Worm (Caenorhabditis elegans) whole organism, early embryonic: ENCODE data around the gene F54B8.1.

Experiments used
- F13C5.2 ChIP-seq: sonication (generic microtip); optimal IDR thresholded peaks from 2 replicates; lab custom pipeline; 2017; ENCODE audit warnings: mild to moderate bottlenecking, missing genetic modification characterization, inconsistent platforms, missing compliant biosample characterization
- aly-1 ChIP-seq: sonication (generic microtip); optimal IDR thresholded peaks from 2 replicates; lab custom pipeline; 2016; ENCODE audit warnings: missing genetic modification characterization, missing compliant biosample characterization
- ama-1 ChIP-seq: fragments of 150-350 bp; optimal IDR thresholded peaks from 2 replicates; lab custom pipeline; 2014
- ceh-36 ChIP-seq: sonication (generic microtip); optimal IDR thresholded peaks from 2 replicates; lab custom pipeline; 2016; ENCODE audit warnings: missing genetic modification characterization, inconsistent platforms, missing compliant biosample characterization
- ets-7 ChIP-seq: sonication (generic microtip); optimal IDR thresholded peaks from 2 replicates; lab custom pipeline; 2016; ENCODE audit warnings: missing genotype, missing genetic modification characterization, missing compliant biosample characterization
- hmbx-1 ChIP-seq: sonication (generic microtip); optimal IDR thresholded peaks from 2 replicates; lab custom pipeline; 2016; ENCODE audit warnings: mild to moderate bottlenecking, missing genetic modification characterization, missing compliant biosample characterization
- hnd-1 ChIP-seq: sonication (generic microtip); optimal IDR thresholded peaks from 2 replicates; lab custom pipeline; 2016; ENCODE audit warnings: missing genetic modification characterization, missing compliant biosample characterization
- scrt-1 ChIP-seq: fragments of 200-800 bp; sonication (Bioruptor generic); IDR thresholded peaks from 2 replicates; pipeline ENCODE4 v1.3.6; 2022; ENCODE audit warnings: missing genetic modification characterization, missing compliant biosample characterization
- sea-1 ChIP-seq: fragments of 200-800 bp; sonication (Bioruptor generic); conservative IDR thresholded peaks from 2 replicates; pipeline ENCODE4 v1.3.6; 2022; ENCODE audit warnings: missing genetic modification characterization, missing compliant biosample characterization

ce11 chrV:15793270-15793669 is 17.3 kb upstream of the F54B8.1 start, which contains the start of gene T26E4.7:
- no peak for TF ChIP-seq ama-1
- no peak for TF ChIP-seq scrt-1
- no peak for TF ChIP-seq sea-1 (GFP tag; lab: Robert Waterston, UW)
- no peak for TF ChIP-seq F13C5.2 (tag; lab: Kevin White, UChicago)
- no peak for TF ChIP-seq hmbx-1
- TF ChIP-seq ets-7 (tag; lab: Kevin White, UChicago): no peak
- TF ChIP-seq hnd-1: no peak
- no peak for TF ChIP-seq ceh-36 (tag; lab: Kevin White, UChicago)
- TF ChIP-seq aly-1: no peak
